Worm (Caenorhabditis elegans): ENCODE measurements around the gene srg-4.

- no peak for TF ChIP-seq nhr-10 (tag; optimal IDR thresholded peaks at IDR 0.05)
- no peak for TF ChIP-seq dmd-8 (GFP tag; IDR thresholded peaks at IDR 0.05)
Measured at ce11 chrIII:6213915-6214314, 48.0 kb downstream of the srg-4 start, which contains the start of gene C23G10.10.

Measured in whole organism, L4 larva.